Fruit fly (Drosophila melanogaster) whole organism, larva: ENCODE results near the gene Uro.
"Not testable (repeated sequence)": the region's sequence is repeated elsewhere in the genome, so short reads cannot be mapped to it uniquely, and the experiment has no call there.

Experiments used
- noc ChIP-seq: fragments of 200-800 bp; sonication (Bioruptor generic); optimal IDR thresholded peaks from 3 replicates; lab custom pipeline; 2019; ENCODE audit warnings: missing biosample characterization, mild to moderate bottlenecking, missing genetic modification characterization, moderate library complexity

Gene Uro

DNA sequence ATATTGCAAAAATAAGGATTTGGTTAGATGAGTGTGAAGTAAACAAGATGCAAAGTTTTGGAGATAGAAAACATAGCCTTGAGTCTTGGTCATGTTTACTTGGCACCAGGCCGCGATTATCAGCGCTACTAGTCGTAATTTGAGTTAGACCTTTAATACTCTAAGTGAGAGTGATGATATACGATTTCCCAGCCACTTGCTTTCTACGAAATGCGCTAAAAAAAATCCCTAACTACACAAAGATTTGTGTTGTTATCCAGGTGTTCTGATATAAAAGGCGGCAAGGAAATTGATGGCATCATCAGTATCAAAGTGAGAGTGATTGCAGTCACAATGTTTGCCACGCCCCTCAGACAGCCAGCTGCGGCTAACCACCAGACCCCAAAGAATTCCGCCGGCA, at the start of gene Uro:
Gene Uro, plus strand, starts transcription at position 301 of the 400 bp plus-strand sequence.
- TF ChIP-seq noc: no peak

DNA sequence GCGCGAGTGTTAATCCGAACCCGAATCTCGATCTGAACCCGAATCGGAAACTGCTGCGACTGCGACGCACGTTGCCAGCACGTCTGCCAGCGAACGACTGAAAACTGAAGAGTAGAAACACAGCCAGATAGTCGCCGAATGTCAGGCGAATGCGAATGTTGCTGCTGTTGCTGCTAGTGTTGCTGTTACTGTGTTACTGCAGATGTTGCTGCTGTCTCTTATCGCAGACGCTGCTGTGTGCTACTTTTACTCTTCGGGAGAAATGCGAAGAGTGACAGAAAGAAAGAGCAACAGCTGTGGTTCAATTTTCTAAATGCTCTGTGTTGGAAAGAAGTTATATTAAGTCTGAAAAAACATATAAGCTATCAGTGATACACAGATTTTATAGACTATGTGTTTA, 47.3 kb upstream of the Uro start, which contains the start of gene CG13796:
Gene CG13796, minus strand, starts transcription at position 101 of the 400 bp plus-strand sequence.
- not testable (repeated sequence) for TF ChIP-seq noc

DNA sequence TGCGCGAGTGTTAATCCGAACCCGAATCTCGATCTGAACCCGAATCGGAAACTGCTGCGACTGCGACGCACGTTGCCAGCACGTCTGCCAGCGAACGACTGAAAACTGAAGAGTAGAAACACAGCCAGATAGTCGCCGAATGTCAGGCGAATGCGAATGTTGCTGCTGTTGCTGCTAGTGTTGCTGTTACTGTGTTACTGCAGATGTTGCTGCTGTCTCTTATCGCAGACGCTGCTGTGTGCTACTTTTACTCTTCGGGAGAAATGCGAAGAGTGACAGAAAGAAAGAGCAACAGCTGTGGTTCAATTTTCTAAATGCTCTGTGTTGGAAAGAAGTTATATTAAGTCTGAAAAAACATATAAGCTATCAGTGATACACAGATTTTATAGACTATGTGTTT, 41.2 kb upstream of the Uro start, which contains the start of gene CG31904:
Gene CG31904, minus strand, starts transcription at position 101 of the 400 bp plus-strand sequence.
- not testable (repeated sequence) for TF ChIP-seq noc

DNA sequence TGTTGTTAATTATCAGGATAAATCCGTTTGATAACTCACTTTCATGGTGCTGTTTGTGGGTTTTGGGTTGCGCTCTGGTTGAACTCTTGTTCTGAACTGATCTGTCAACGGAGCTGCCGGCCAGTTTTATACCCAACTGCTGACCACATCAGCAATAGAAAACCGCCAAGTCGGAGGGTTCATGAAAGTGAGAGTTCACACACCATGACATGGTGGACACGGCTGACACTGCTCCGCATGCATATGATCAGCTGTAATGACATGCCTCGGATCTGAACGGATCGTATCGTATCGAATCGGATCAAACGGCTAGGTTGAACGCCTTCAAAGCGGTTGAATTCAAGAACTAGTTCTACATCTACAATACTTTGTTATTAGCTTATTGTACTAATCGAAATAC, 38.4 kb upstream of the Uro start, which contains the start of gene Acp1:
Gene Acp1, minus strand, starts transcription at position 101 of the 400 bp plus-strand sequence.
- no peak for TF ChIP-seq noc

DNA sequence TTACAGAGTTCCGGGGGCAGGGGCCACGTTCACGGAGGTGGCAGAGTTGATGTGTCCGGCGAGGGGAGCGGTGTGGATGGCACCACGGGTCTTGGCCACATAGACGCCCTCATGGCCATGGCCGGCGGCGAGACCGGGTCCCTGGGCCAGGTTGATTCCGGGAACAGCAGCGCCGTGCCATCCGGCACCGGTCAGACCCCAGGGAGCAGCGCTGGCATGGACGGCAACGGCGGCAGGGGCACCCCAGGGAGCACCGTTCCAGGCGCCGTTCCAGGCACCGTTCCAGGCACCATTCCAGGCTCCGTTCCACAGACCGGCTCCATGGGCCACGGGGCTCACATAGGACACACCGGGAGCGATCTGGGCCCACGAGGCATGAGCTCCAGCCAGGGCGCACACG, 35.7 kb upstream of the Uro start:
- no peak for TF ChIP-seq noc

DNA sequence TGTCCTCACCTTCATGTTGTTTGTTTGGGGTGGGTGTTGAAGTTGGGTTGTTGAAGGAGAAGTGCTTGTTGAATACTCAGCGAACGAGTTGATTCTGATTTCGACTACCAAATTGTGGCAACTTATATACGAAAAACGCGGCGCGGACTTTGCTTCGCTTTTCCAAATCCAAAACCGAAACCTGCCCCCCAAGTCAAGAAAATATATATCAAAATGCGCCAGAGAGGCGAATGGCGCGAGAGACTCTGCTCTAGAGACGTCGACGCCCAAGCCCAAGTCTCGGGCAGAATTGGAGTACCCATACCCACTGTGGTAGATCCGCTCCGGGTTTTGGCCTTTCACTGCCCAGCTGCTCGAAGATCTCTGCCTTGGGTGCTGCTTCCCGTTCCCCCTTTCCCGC, 35.1 kb upstream of the Uro start, which contains the start of gene CG7214:
Gene CG7214, minus strand, starts transcription at position 101 of the 400 bp plus-strand sequence.
- TF ChIP-seq noc: no peak

DNA sequence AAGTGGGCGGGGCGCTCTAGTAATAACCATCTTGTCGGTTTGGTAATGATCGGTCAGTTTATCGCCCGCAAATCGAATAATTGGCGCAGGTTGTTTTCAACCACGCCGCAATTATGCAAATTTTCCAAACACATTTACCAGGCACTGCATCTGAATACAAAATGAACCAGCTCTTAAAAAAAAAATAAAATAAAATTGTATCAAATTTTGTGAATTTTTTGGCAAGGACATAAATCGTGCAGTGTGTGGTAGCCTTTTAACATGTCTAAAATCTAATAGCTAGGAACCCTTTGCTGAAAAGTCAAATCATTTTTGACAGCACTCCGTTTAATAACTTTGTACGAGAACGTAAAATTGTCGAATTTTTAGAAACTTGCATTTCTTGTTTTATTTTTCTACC, 32.9 kb upstream of the Uro start, which contains the start of gene ATPsynGL:
Gene ATPsynGL, plus strand, starts transcription at position 301 of the 400 bp plus-strand sequence.
- no peak for TF ChIP-seq noc

DNA sequence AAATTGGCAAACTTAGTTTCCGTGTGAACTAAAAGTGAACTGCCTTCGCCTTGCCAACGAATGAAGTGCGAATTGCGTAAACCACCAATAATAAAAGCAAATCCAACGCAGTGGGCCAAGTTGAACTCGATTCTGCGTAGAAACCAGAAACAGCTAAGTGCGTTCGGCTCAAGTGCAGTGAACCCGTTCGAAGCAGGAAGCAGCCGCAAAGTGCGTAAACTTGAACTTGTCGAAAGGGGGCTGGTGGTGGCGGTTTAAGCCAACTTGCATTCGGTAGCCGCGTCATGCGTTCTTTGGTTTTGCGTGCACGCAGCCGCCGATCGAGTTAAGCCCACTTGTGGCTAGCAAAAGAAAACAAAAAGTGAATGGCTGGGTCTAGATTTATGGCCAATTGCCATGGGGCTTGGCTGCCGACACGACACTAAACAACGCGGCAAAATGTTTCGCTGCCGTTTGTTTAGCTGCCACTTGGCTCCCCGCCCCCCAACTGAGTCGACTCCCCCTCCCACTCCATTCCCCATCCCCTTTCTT, 29.2 kb upstream of the Uro start:
- no peak for TF ChIP-seq noc

DNA sequence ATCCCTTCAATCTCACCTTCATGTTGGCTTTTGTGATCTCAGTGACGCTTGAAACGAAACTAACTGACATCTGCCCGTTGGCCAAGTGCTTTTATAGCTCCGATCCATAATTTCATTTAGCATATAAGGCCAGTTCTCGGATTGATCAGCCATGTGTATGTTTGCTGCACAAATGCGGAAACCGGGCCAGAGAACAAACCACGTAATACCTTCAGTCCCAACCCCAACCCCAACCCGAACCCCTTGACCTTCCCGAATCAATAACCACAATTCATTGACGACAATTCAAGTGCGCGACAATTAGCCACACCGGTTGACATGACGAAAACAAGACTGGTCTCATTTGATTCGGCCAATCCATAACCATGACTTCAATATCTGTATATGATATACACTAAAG, 26.8 kb upstream of the Uro start, which contains the start of gene CG7203:
Gene CG7203, minus strand, starts transcription at position 101 of the 400 bp plus-strand sequence.
- TF ChIP-seq noc: no peak

DNA sequence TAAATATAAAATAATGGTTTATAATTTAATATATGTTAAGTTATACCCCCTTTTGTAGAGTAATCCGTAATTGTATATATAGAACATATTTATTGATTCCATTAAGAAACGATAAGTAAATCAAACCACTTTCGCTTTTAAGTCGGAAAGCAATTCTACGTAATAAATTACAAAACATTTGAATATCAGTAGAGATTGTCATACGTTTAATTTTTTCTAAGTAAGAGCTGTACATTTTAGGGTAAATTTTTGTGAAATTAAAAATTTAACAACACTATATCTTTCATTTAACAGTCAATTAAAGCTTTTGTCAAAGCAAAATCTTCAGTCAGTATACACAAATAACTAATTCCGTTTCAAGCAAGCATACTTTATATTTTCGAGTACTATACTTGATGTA, 26.0 kb upstream of the Uro start, which contains the start of gene CG46025:
Gene CG46025, plus strand, starts transcription at position 301 of the 400 bp plus-strand sequence.
- TF ChIP-seq noc: no peak

DNA sequence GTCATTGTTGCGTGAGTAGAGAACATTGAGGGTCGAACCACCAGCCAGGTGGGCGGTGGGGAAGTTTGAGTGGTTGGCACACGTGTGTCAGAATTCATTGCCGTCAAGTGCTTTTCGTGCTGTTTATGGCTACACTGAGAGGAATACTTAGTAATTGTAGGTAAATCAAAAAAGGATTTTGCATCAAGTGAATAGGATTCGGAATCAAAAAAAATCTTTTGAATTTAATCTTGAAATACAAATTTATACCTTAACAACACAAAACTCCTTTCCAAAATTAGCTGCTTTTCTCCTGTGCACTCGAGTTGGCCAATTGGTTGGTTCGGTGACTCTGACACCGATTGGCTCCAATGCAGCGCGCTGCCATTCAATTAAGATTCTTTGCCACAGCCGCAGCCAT, 25.3 kb upstream of the Uro start:
- TF ChIP-seq noc: no peak

DNA sequence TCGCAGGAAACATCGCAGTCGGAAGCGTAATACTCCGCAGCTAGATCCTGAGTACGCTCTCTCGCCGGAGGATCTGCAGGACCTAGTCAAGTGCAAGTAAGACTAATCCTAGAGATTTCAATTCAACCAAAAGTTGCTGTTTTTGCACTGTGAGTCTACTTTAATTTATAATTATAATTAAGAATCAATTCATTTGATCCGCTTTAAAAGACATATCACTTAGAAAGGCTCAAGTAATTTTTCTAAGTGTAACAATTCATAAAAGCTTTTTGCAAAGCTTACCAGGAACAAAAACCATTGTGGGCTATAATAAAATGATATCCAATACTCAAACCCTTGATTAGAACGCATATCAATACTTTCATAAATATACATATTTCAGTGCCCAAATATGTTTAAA, 23.1 kb upstream of the Uro start:
- TF ChIP-seq noc: no peak

DNA sequence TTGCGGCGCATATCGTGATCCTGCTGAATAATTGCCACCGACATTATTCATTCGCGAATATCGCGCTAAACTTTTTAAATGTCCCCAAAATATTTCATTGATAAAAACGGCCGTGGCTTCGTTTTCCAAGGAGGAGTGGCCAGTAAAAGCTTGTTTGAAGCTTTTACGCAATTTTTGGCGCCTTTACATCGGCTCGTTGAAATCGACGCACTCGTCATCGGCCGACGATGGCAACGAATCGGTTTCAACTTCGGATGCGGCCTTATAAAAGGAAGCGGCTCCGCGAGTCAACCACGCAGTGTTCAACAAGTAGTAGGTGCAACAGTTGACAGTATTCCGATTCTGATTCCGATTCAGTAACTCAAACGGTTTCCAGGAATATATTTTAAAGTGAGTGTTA, 12.6 kb upstream of the Uro start, which contains the start of gene CG7191:
Gene CG7191, plus strand, starts transcription at position 301 of the 400 bp plus-strand sequence.
- no peak for TF ChIP-seq noc

DNA sequence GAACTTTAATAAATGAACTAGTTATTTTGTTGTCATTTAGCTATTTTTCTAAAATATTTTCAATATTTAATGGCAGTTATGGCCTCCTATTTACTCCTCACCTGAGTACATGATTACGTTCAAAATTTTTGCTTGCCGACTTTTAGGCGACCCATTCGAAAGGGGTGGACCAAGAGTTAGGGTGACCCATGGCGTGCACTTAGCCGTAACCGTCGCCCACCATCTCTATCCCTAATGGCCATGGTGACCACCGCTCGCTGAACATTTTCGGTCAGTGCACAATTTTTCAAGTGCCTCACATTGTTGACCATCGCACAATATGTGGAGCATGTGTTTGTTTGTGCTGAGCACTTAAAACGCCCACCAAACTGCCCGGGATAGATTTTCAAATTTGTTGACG, 8.0 kb upstream of the Uro start:
- TF ChIP-seq noc: no peak

DNA sequence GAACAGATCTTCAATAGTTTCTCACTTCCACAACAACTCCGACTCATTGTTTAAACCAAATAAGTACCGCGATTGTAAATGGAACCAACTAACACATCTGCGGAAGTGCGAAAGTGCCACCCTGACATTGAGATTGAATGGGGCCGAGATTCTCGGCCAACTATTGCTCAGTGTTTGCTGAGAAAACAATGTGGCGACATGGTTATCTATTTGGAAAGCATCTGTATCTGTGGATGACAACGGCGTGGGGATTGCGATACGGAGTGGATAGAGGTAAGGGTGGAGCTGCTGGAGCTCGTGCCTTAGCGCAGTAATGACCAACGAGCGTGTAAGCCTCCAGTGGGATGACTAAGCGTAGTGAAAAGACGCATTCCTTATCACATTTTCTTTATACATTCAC, 4.6 kb upstream of the Uro start:
- no peak for TF ChIP-seq noc

DNA sequence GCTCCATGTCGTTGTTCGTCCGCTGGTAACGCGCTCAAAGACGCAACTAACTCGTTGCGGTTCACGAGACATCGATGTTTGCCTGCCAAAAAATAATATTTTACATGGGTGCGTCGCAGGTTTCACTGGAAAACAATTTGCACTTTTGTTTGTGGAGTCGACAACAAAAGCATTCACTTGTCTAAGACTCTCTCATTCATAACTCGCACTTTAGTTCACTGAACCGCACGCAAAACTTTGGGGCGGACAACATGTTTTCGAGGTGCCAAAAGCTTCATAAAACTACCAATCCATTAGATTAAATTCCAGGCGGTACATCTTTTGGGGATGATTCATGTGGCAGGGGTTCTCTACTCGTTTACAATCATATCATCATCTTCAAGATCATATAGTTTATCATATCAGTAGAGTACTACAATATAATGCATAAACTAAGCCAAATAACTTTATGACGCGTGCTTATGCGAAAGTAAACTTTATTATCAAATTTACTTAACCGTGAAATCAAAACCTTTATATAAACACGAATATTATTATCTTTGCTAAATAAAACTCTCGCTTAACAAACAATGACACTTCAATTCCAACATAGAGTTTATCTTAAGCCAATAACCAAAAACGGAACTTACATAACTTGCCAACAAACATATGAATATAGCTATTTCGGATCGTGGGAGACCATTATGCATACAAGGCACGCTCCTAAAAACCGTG, 1.7 kb upstream of the Uro start, which contains the start of gene CG7179:
Gene CG7179, minus strand, starts transcription at position 51 of the 714 bp plus-strand sequence.
- TF ChIP-seq noc: peak; percentile 40

DNA sequence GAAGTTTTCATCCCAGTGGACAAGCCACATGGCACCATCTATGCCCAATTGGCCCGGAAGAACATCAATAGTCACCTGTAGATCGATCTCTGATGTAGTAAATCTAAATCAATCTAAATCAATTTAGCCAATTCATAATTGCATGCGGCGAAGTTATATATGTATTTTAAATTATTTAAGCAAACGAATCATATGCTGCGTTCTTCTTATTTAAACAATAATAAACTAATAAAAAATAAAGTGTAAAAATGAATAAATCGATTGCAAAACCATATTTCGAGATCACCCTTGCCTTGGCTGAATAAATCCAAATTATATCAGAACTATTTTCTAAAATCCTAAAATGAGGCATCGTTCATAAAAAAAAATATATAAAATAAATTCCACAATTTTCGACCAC, 1.3 kb downstream of the Uro start, which contains the start of gene CG7164:
Gene CG7164, plus strand, starts transcription at position 301 of the 400 bp plus-strand sequence.
- TF ChIP-seq noc: no peak
